Worm (Caenorhabditis elegans) whole organism, young adult: ENCODE data around the gene sul-3.

Experiments
- B0035.1 ChIP-seq: sonication (generic microtip); optimal IDR thresholded peaks from 2 replicates; lab custom pipeline; 2016; ENCODE audit warnings: missing genetic modification characterization, mild to moderate bottlenecking, missing compliant biosample characterization, missing genotype, missing genetic modification reagents
- B0336.3 ChIP-seq: fragments of 200-800 bp; sonication (Bioruptor generic); IDR thresholded peaks from 2 replicates; pipeline ENCODE4 v1.3.6; 2022; ENCODE audit warnings: missing genetic modification characterization, missing compliant biosample characterization
- C06A6.2 ChIP-seq: fragments of 200-800 bp; sonication (Bioruptor generic); conservative IDR thresholded peaks from 2 replicates; pipeline ENCODE4 v1.3.6; 2022; ENCODE audit warnings: missing genetic modification characterization, missing compliant biosample characterization
- F22D6.2 ChIP-seq: sonication (generic microtip); optimal IDR thresholded peaks from 2 replicates; lab custom pipeline; 2016; ENCODE audit warnings: mild to moderate bottlenecking, missing genetic modification characterization, missing compliant biosample characterization
- F52B5.7 ChIP-seq: sonication (generic microtip); optimal IDR thresholded peaks from 2 replicates; lab custom pipeline; 2016; ENCODE audit warnings: mild to moderate bottlenecking, missing genetic modification characterization, missing compliant biosample characterization
- F55B11.4 ChIP-seq: sonication (generic microtip); optimal IDR thresholded peaks from 2 replicates; lab custom pipeline; 2016; ENCODE audit warnings: missing compliant biosample characterization, missing genetic modification characterization, borderline replicate concordance; ENCODE audit not compliant: insufficient read depth
- F57C9.4 ChIP-seq: sonication (generic microtip); optimal IDR thresholded peaks from 2 replicates; lab custom pipeline; 2017; ENCODE audit warnings: mild to moderate bottlenecking, missing genetic modification characterization, missing compliant biosample characterization
- T26A5.8 ChIP-seq: sonication (generic microtip); optimal IDR thresholded peaks from 2 replicates; lab custom pipeline; 2016; ENCODE audit warnings: missing genetic modification characterization, missing compliant biosample characterization
- Y53F4B.3 ChIP-seq: fragments of 200-800 bp; sonication (Bioruptor generic); IDR thresholded peaks from 2 replicates; pipeline ENCODE4 v1.3.6; 2022; ENCODE audit warnings: missing genetic modification reagents, missing genetic modification characterization, missing compliant biosample characterization
- Y56A3A.18 ChIP-seq: fragments of 200-800 bp; sonication (Bioruptor generic); IDR thresholded peaks from 2 replicates; pipeline ENCODE4 v1.3.6; 2022; ENCODE audit warnings: missing genetic modification reagents, missing genetic modification characterization, missing compliant biosample characterization
- akir-1 ChIP-seq: fragments of 200-800 bp; sonication (Bioruptor generic); optimal IDR thresholded peaks from 2 replicates; lab custom pipeline; 2018; ENCODE audit warnings: mild to moderate bottlenecking, missing genetic modification characterization, moderate library complexity, missing compliant biosample characterization
- ama-1 ChIP-seq, 3 experiments: fragments of 150-350 bp in 1 of 3; sonication (generic microtip) in 2 of 3; optimal IDR thresholded peaks; 2 replicates each; lab custom pipeline; 2014 to 2018; ENCODE audit warnings: missing biosample characterization in 2 of 3, missing genetic modification characterization in 2 of 3, missing genetic modification reagents in 2 of 3
- aptf-3 ChIP-seq: fragments of 200-800 bp; sonication (Bioruptor generic); IDR thresholded peaks from 2 replicates; pipeline ENCODE4 v1.3.6; 2022; ENCODE audit warnings: missing genetic modification characterization, missing compliant biosample characterization
- atf-7 ChIP-seq: sonication (generic microtip); optimal IDR thresholded peaks from 2 replicates; lab custom pipeline; 2017; ENCODE audit warnings: mild to moderate bottlenecking, missing genetic modification characterization, missing compliant biosample characterization
- athp-1 ChIP-seq: sonication (generic microtip); optimal IDR thresholded peaks from 2 replicates; lab custom pipeline; 2017; ENCODE audit warnings: mild to moderate bottlenecking, missing genetic modification characterization, missing compliant biosample characterization
- attf-3 ChIP-seq: fragments of 200-800 bp; sonication (Bioruptor generic); conservative IDR thresholded peaks from 2 replicates; pipeline ENCODE4 v1.3.6; 2022; ENCODE audit warnings: missing genetic modification reagents, missing genetic modification characterization, missing compliant biosample characterization
- bed-1 ChIP-seq: fragments of 200-800 bp; sonication (Bioruptor generic); IDR thresholded peaks from 2 replicates; pipeline ENCODE4 v1.3.6; 2022; ENCODE audit warnings: missing genetic modification reagents, missing genetic modification characterization, missing compliant biosample characterization
- ceh-58 ChIP-seq: fragments of 200-800 bp; sonication (Bioruptor generic); IDR thresholded peaks from 2 replicates; pipeline ENCODE4 v1.3.6; 2022; ENCODE audit warnings: missing genetic modification characterization, missing compliant biosample characterization
- die-1 ChIP-seq: sonication (generic microtip); optimal IDR thresholded peaks from 2 replicates; lab custom pipeline; 2016; ENCODE audit warnings: missing genotype, mild to moderate bottlenecking, missing genetic modification characterization, missing compliant biosample characterization
- egl-18 ChIP-seq: fragments of 200-800 bp; sonication (Bioruptor generic); IDR thresholded peaks from 2 replicates; pipeline ENCODE4 v1.3.6; 2022; ENCODE audit warnings: missing genetic modification reagents, missing genetic modification characterization, missing compliant biosample characterization
- ekl-4 ChIP-seq: fragments of 200-800 bp; sonication (Bioruptor generic); IDR thresholded peaks from 2 replicates; pipeline ENCODE4 v1.3.6; 2022; ENCODE audit warnings: missing genetic modification reagents, missing genetic modification characterization, missing compliant biosample characterization
- ets-4 ChIP-seq: fragments of 200-800 bp; sonication (Bioruptor generic); optimal IDR thresholded peaks from 2 replicates; lab custom pipeline; 2018; ENCODE audit warnings: mild to moderate bottlenecking, missing genetic modification characterization, missing compliant biosample characterization
- fkh-3 ChIP-seq: sonication (generic microtip); optimal IDR thresholded peaks from 2 replicates; lab custom pipeline; 2016; ENCODE audit warnings: mild to moderate bottlenecking, missing genetic modification characterization, missing compliant biosample characterization
- gei-17 ChIP-seq: fragments of 200-800 bp; sonication (Bioruptor generic); optimal IDR thresholded peaks from 2 replicates; lab custom pipeline; 2018; ENCODE audit warnings: mild to moderate bottlenecking, missing genetic modification characterization, missing compliant biosample characterization
- him-1 ChIP-seq: sonication (generic microtip); optimal IDR thresholded peaks from 2 replicates; lab custom pipeline; 2016; ENCODE audit warnings: missing genotype, missing genetic modification reagents, missing genetic modification characterization, missing compliant biosample characterization
- hlh-26 ChIP-seq: fragments of 200-800 bp; sonication (Bioruptor generic); conservative IDR thresholded peaks from 2 replicates; pipeline ENCODE4 v1.3.6; 2022; ENCODE audit warnings: missing genetic modification reagents, missing genetic modification characterization, missing compliant biosample characterization
- hsf-1 ChIP-seq: fragments of 200-800 bp; sonication (Bioruptor generic); IDR thresholded peaks from 2 replicates; pipeline ENCODE4 v1.3.6; 2022; ENCODE audit warnings: missing genetic modification reagents, missing genetic modification characterization, missing compliant biosample characterization
- lin-35 ChIP-seq, 3 experiments: fragments of 150-350 bp in 2 of 3; sonication (generic microtip) in 1 of 3; optimal IDR thresholded peaks; 2 replicates each; lab custom pipeline; 2014 to 2018; ENCODE audit warnings: missing biosample characterization in 3 of 3, missing genetic modification characterization in 3 of 3, missing genetic modification reagents in 3 of 3
- lin-40 ChIP-seq: sonication (generic microtip); optimal IDR thresholded peaks from 2 replicates; lab custom pipeline; 2016; ENCODE audit warnings: missing genetic modification characterization, mild to moderate bottlenecking, missing compliant biosample characterization, missing genotype, missing genetic modification reagents
- lsl-1 ChIP-seq: fragments of 200-800 bp; sonication (Bioruptor generic); optimal IDR thresholded peaks from 2 replicates; lab custom pipeline; 2018; ENCODE audit warnings: mild to moderate bottlenecking, missing genetic modification characterization, moderate library complexity, missing compliant biosample characterization
- madf-6 ChIP-seq: fragments of 200-800 bp; sonication (Bioruptor generic); IDR thresholded peaks from 2 replicates; pipeline ENCODE4 v1.3.6; 2022; ENCODE audit warnings: missing genetic modification reagents, missing genetic modification characterization, missing compliant biosample characterization
- mcd-1 ChIP-seq: fragments of 200-800 bp; sonication (Bioruptor generic); IDR thresholded peaks from 2 replicates; pipeline ENCODE4 v1.3.6; 2022; ENCODE audit warnings: missing genetic modification reagents, missing genetic modification characterization, missing compliant biosample characterization
- nfyb-1 ChIP-seq: fragments of 200-800 bp; sonication (Bioruptor generic); IDR thresholded peaks from 2 replicates; pipeline ENCODE4 v1.3.6; 2022; ENCODE audit warnings: missing genetic modification reagents, missing genetic modification characterization, missing compliant biosample characterization
- nhr-120 ChIP-seq: fragments of 200-800 bp; sonication (Bioruptor generic); IDR thresholded peaks from 2 replicates; pipeline ENCODE4 v1.3.6; 2022; ENCODE audit warnings: missing genetic modification characterization, missing compliant biosample characterization
- nhr-27 ChIP-seq: fragments of 200-800 bp; sonication (Bioruptor generic); optimal IDR thresholded peaks from 2 replicates; lab custom pipeline; 2018; ENCODE audit warnings: mild to moderate bottlenecking, missing genetic modification characterization, moderate library complexity, missing compliant biosample characterization
- rpc-1 ChIP-seq, 2 experiments: fragments of 150-350 bp in 1 of 2; sonication (generic microtip) in 1 of 2; optimal IDR thresholded peaks; 2 replicates each; lab custom pipeline; 2014 to 2018; ENCODE audit warnings: missing biosample characterization in 1 of 2, missing genetic modification characterization in 1 of 2, missing genetic modification reagents in 1 of 2, missing genotype in 1 of 2
- snpc-3.4 ChIP-seq: sonication (generic microtip); optimal IDR thresholded peaks from 2 replicates; lab custom pipeline; 2017; ENCODE audit warnings: missing genetic modification characterization, mild to moderate bottlenecking, missing compliant biosample characterization, antibody characterized with exemption, moderate library complexity, missing genotype, missing genetic modification reagents
- somi-1 ChIP-seq: fragments of 200-800 bp; sonication (Bioruptor generic); optimal IDR thresholded peaks from 2 replicates; lab custom pipeline; 2018; ENCODE audit warnings: mild to moderate bottlenecking, missing genetic modification characterization, missing compliant biosample characterization
- sptf-2 ChIP-seq: fragments of 200-800 bp; sonication (Bioruptor generic); optimal IDR thresholded peaks from 2 replicates; lab custom pipeline; 2018; ENCODE audit warnings: mild to moderate bottlenecking, missing genetic modification characterization, missing compliant biosample characterization
- tlf-1 ChIP-seq: fragments of 200-800 bp; sonication (Bioruptor generic); optimal IDR thresholded peaks from 2 replicates; lab custom pipeline; 2018; ENCODE audit warnings: mild to moderate bottlenecking, missing genetic modification characterization, missing compliant biosample characterization
- zim-3 ChIP-seq: sonication (generic microtip); optimal IDR thresholded peaks from 2 replicates; lab custom pipeline; 2017; ENCODE audit warnings: mild to moderate bottlenecking, missing genetic modification characterization, moderate library complexity, missing compliant biosample characterization
- ztf-18 ChIP-seq: sonication (generic microtip); optimal IDR thresholded peaks from 2 replicates; lab custom pipeline; 2016; ENCODE audit warnings: missing genotype, mild to moderate bottlenecking, missing genetic modification characterization, missing compliant biosample characterization
- ztf-25 ChIP-seq: fragments of 200-800 bp; sonication (Bioruptor generic); IDR thresholded peaks from 2 replicates; pipeline ENCODE4 v1.3.6; 2022; ENCODE audit warnings: missing genetic modification reagents, missing genetic modification characterization, missing compliant biosample characterization
- ztf-28 ChIP-seq: fragments of 200-800 bp; sonication (Bioruptor generic); IDR thresholded peaks from 2 replicates; pipeline ENCODE4 v1.3.6; 2022; ENCODE audit warnings: missing genetic modification reagents, missing genetic modification characterization, missing compliant biosample characterization

sul-3 gene

DNA sequence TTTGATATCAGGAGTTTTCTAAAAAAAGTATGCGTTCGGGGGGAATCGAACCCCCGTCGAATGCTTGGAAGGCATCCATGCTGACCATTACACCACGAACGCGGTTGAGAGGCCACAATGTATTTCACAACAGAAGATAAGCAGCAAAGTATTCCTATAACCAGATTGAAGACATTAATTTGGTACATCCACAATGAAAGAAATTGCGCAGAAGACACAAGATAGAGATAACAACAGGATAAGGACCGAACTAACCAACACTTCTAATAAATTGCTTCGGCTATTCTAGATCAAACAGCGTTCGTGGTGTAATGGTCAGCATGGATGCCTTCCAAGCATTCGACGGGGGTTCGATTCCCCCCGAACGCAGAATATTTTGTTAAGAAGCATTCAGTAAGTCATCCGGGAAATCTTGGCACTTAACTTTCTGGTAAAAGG is 39.7 kb downstream of the sul-3 start (continued):
- TF ChIP-seq zim-3 (peak; percentile 52), F57C9.4 (tag; lab: Kevin White, UChicago) (no peak), sptf-2 (no peak), T26A5.8 (tag; lab: Kevin White, UChicago) (peak; percentile 17), attf-3 (GFP tag; lab: Robert Waterston, UW) (no peak), C06A6.2 (GFP tag; lab: Robert Waterston, UW) (no peak), rpc-1 (optimal IDR thresholded peaks at IDR 0.05; lab: Kevin White, UChicago) (peak; percentile 95), rpc-1 (tag; optimal IDR thresholded peaks at IDR 0.05; lab: Kevin White, UChicago) (peak; percentile 95), ekl-4 (GFP tag; lab: Robert Waterston, UW) (peak; percentile 63; the same call in 1 of the 2 replicates), snpc-3.4 (tag; lab: Kevin White, UChicago) (peak; percentile 74), ztf-28 (GFP tag; lab: Robert Waterston, UW) (0 out of 2 replicates have a peak, but pooled peaks have one; percentile 21), him-1 (tag; lab: Kevin White, UChicago) (peak; percentile 79), tlf-1 (GFP tag; lab: Kevin White, UChicago) (peak; percentile 46), lin-35 (GFP tag; optimal IDR thresholded peaks at IDR 0.05; lab: Kevin White, UChicago) (peak in 1 of 3 experiments; percentile 59), lin-40 (peak; percentile 74), madf-6 (no peak), F55B11.4 (no peak), fkh-3 (no peak), B0035.1 (tag; lab: Kevin White, UChicago) (peak; percentile 59), gei-17 (GFP tag; lab: Kevin White, UChicago) (peak; percentile 34), nfyb-1 (GFP tag; lab: Robert Waterston, UW) (peak; percentile 76; the same call in 1 of the 2 replicates), bed-1 (GFP tag; lab: Robert Waterston, UW) (0 out of 2 replicates have a peak, but pooled peaks have one; percentile 9), Y53F4B.3 (no peak), atf-7 (tag; lab: Kevin White, UChicago) (peak; percentile 13), nhr-120 (GFP tag; lab: Robert Waterston, UW) (no peak), athp-1 (tag; lab: Kevin White, UChicago) (peak; percentile 37), mcd-1 (no peak; the same call in 1 of the 2 replicates), F22D6.2 (tag; lab: Kevin White, UChicago) (peak; percentile 14), nhr-27 (tag; lab: Kevin White, UChicago) (no peak), akir-1 (GFP tag; lab: Kevin White, UChicago) (no peak), ama-1 (optimal IDR thresholded peaks at IDR 0.05; lab: Kevin White, UChicago) (no peak), ama-1 (GFP tag; optimal IDR thresholded peaks at IDR 0.05; lab: Kevin White, UChicago) (peak in 1 of 2 experiments; percentile 44), ztf-18 (tag; lab: Kevin White, UChicago) (peak; percentile 62), somi-1 (GFP tag; lab: Kevin White, UChicago) (no peak), lsl-1 (GFP tag; lab: Kevin White, UChicago) (no peak), egl-18 (GFP tag; lab: Robert Waterston, UW) (no peak), ztf-25 (GFP tag; lab: Robert Waterston, UW) (peak; percentile 71; the same call in 1 of the 2 replicates), Y56A3A.18 (peak; percentile 67; the same call in 1 of the 2 replicates), die-1 (tag; lab: Kevin White, UChicago) (peak; percentile 92), aptf-3 (GFP tag; lab: Robert Waterston, UW) (no peak), ets-4 (GFP tag; lab: Kevin White, UChicago) (no peak), F52B5.7 (tag; lab: Kevin White, UChicago) (peak; percentile 72), hsf-1 (GFP tag; lab: Robert Waterston, UW) (no peak), B0336.3 (no peak; the same call in 1 of the 2 replicates), hlh-26 (GFP tag; lab: Robert Waterston, UW) (no peak), ceh-58 (GFP tag; lab: Robert Waterston, UW) (no peak)
